Worm (Caenorhabditis elegans) whole organism, young adult: Measurements from ENCODE around the gene F55A4.3.
A peak's percentile ranks its signal among the peaks of the same experiment; 100 is the strongest.

Source experiments
- B0336.3 ChIP-seq: fragments of 200-800 bp; sonication (Bioruptor generic); IDR thresholded peaks from 2 replicates; pipeline ENCODE4 v1.3.6; 2022; ENCODE audit warnings: missing genetic modification characterization, missing compliant biosample characterization
- C06A6.2 ChIP-seq: fragments of 200-800 bp; sonication (Bioruptor generic); conservative IDR thresholded peaks from 2 replicates; pipeline ENCODE4 v1.3.6; 2022; ENCODE audit warnings: missing genetic modification characterization, missing compliant biosample characterization
- D2030.7 ChIP-seq: fragments of 200-800 bp; sonication (Bioruptor generic); IDR thresholded peaks from 2 replicates; pipeline ENCODE4 v1.3.6; 2022; ENCODE audit warnings: missing genetic modification reagents, missing genetic modification characterization, missing compliant biosample characterization
- F33H1.4 ChIP-seq: fragments of 200-800 bp; sonication (Bioruptor generic); IDR thresholded peaks from 2 replicates; pipeline ENCODE4 v1.3.6; 2022; ENCODE audit warnings: missing genetic modification reagents, missing genetic modification characterization, missing compliant biosample characterization
- F37B4.10 ChIP-seq: fragments of 200-800 bp; sonication (Bioruptor generic); IDR thresholded peaks from 2 replicates; pipeline ENCODE4 v1.3.6; 2022; ENCODE audit warnings: missing genetic modification characterization, missing compliant biosample characterization
- F49E8.2 ChIP-seq: sonication (generic microtip); optimal IDR thresholded peaks from 3 replicates; lab custom pipeline; 2017; ENCODE audit warnings: missing genetic modification characterization, mild to moderate bottlenecking, missing compliant biosample characterization, antibody characterized with exemption, moderate library complexity; ENCODE audit not compliant: insufficient read depth
- F55B11.4 ChIP-seq: sonication (generic microtip); optimal IDR thresholded peaks from 2 replicates; lab custom pipeline; 2016; ENCODE audit warnings: missing compliant biosample characterization, missing genetic modification characterization, borderline replicate concordance; ENCODE audit not compliant: insufficient read depth
- F57C9.4 ChIP-seq: sonication (generic microtip); optimal IDR thresholded peaks from 2 replicates; lab custom pipeline; 2017; ENCODE audit warnings: mild to moderate bottlenecking, missing genetic modification characterization, missing compliant biosample characterization
- K11D2.4 ChIP-seq: fragments of 200-800 bp; sonication (Bioruptor generic); IDR thresholded peaks from 2 replicates; pipeline ENCODE4 v1.3.6; 2022; ENCODE audit warnings: missing genetic modification reagents, missing genetic modification characterization, missing compliant biosample characterization
- K12H6.12 ChIP-seq: fragments of 200-800 bp; sonication (Bioruptor generic); optimal IDR thresholded peaks from 2 replicates; lab custom pipeline; 2018; ENCODE audit warnings: mild to moderate bottlenecking, missing genetic modification characterization, missing compliant biosample characterization
- Y56A3A.18 ChIP-seq: fragments of 200-800 bp; sonication (Bioruptor generic); IDR thresholded peaks from 2 replicates; pipeline ENCODE4 v1.3.6; 2022; ENCODE audit warnings: missing genetic modification reagents, missing genetic modification characterization, missing compliant biosample characterization
- Y67H2A.10 ChIP-seq: fragments of 200-800 bp; sonication (Bioruptor generic); conservative IDR thresholded peaks from 2 replicates; pipeline ENCODE4 v1.3.6; 2022; ENCODE audit warnings: missing genetic modification reagents, missing genetic modification characterization, missing compliant biosample characterization
- Y95B8A.8 ChIP-seq: fragments of 200-800 bp; sonication (Bioruptor generic); IDR thresholded peaks from 2 replicates; pipeline ENCODE4 v1.3.6; 2022; ENCODE audit warnings: missing genetic modification reagents, missing genetic modification characterization, missing compliant biosample characterization
- attf-6 ChIP-seq: fragments of 200-800 bp; sonication (Bioruptor generic); IDR thresholded peaks from 2 replicates; pipeline ENCODE4 v1.3.6; 2022; ENCODE audit warnings: missing genetic modification reagents, missing genetic modification characterization, missing compliant biosample characterization
- bed-1 ChIP-seq: fragments of 200-800 bp; sonication (Bioruptor generic); IDR thresholded peaks from 2 replicates; pipeline ENCODE4 v1.3.6; 2022; ENCODE audit warnings: missing genetic modification reagents, missing genetic modification characterization, missing compliant biosample characterization
- bed-2 ChIP-seq: fragments of 200-800 bp; sonication (Bioruptor generic); IDR thresholded peaks from 2 replicates; pipeline ENCODE4 v1.3.6; 2022; ENCODE audit warnings: missing genetic modification reagents, missing genetic modification characterization, missing compliant biosample characterization
- ceh-40 ChIP-seq: fragments of 200-800 bp; sonication (Bioruptor generic); IDR thresholded peaks from 2 replicates; pipeline ENCODE4 v1.3.6; 2022; ENCODE audit warnings: missing genetic modification characterization, missing compliant biosample characterization
- ceh-91 ChIP-seq: fragments of 200-800 bp; sonication (Bioruptor generic); IDR thresholded peaks from 2 replicates; pipeline ENCODE4 v1.3.6; 2022; ENCODE audit warnings: missing genetic modification reagents, missing genetic modification characterization, missing compliant biosample characterization
- egl-18 ChIP-seq: fragments of 200-800 bp; sonication (Bioruptor generic); IDR thresholded peaks from 2 replicates; pipeline ENCODE4 v1.3.6; 2022; ENCODE audit warnings: missing genetic modification reagents, missing genetic modification characterization, missing compliant biosample characterization
- egrh-3 ChIP-seq: fragments of 200-800 bp; sonication (Bioruptor generic); IDR thresholded peaks from 2 replicates; pipeline ENCODE4 v1.3.6; 2022; ENCODE audit warnings: missing genetic modification reagents, missing genetic modification characterization, missing compliant biosample characterization
- fkh-3 ChIP-seq: sonication (generic microtip); optimal IDR thresholded peaks from 2 replicates; lab custom pipeline; 2016; ENCODE audit warnings: mild to moderate bottlenecking, missing genetic modification characterization, missing compliant biosample characterization
- hlh-12 ChIP-seq: sonication (generic microtip); optimal IDR thresholded peaks from 2 replicates; lab custom pipeline; 2016; ENCODE audit warnings: missing genetic modification characterization, missing compliant biosample characterization
- lag-1 ChIP-seq: fragments of 200-800 bp; sonication (Bioruptor generic); IDR thresholded peaks from 2 replicates; pipeline ENCODE4 v1.3.6; 2022; ENCODE audit warnings: missing genetic modification reagents, missing genetic modification characterization, missing compliant biosample characterization
- let-526 ChIP-seq: fragments of 200-800 bp; sonication (Bioruptor generic); IDR thresholded peaks from 2 replicates; pipeline ENCODE4 v1.3.6; 2022; ENCODE audit warnings: missing genetic modification reagents, missing genetic modification characterization, missing compliant biosample characterization
- let-607 ChIP-seq, 2 experiments: fragments of 200-800 bp in 1 of 2; sonication (Bioruptor generic) in 1 of 2; sonication (generic microtip) in 1 of 2; optimal IDR thresholded peaks; 2 replicates each; lab custom pipeline; 2016 to 2018; ENCODE audit warnings: mild to moderate bottlenecking in 2 of 2, missing compliant biosample characterization in 2 of 2, missing genetic modification characterization in 2 of 2, moderate library complexity in 2 of 2, missing genotype in 1 of 2
- lin-40 ChIP-seq: sonication (generic microtip); optimal IDR thresholded peaks from 2 replicates; lab custom pipeline; 2016; ENCODE audit warnings: missing genetic modification characterization, mild to moderate bottlenecking, missing compliant biosample characterization, missing genotype, missing genetic modification reagents
- lir-1 ChIP-seq: fragments of 200-800 bp; sonication (Bioruptor generic); conservative IDR thresholded peaks from 2 replicates; pipeline ENCODE4 v1.3.6; 2022; ENCODE audit warnings: missing genetic modification reagents, missing genetic modification characterization, missing compliant biosample characterization
- lsl-1 ChIP-seq: fragments of 200-800 bp; sonication (Bioruptor generic); optimal IDR thresholded peaks from 2 replicates; lab custom pipeline; 2018; ENCODE audit warnings: mild to moderate bottlenecking, missing genetic modification characterization, moderate library complexity, missing compliant biosample characterization
- madf-3 ChIP-seq: fragments of 200-800 bp; sonication (Bioruptor generic); IDR thresholded peaks from 2 replicates; pipeline ENCODE4 v1.3.6; 2022; ENCODE audit warnings: missing genetic modification reagents, missing genetic modification characterization, missing compliant biosample characterization
- madf-8 ChIP-seq: fragments of 200-800 bp; sonication (Bioruptor generic); conservative IDR thresholded peaks from 2 replicates; pipeline ENCODE4 v1.3.6; 2022; ENCODE audit warnings: missing genetic modification reagents, missing genetic modification characterization, missing compliant biosample characterization
- mcd-1 ChIP-seq: fragments of 200-800 bp; sonication (Bioruptor generic); IDR thresholded peaks from 2 replicates; pipeline ENCODE4 v1.3.6; 2022; ENCODE audit warnings: missing genetic modification reagents, missing genetic modification characterization, missing compliant biosample characterization
- mel-28 ChIP-seq: sonication (generic microtip); optimal IDR thresholded peaks from 2 replicates; lab custom pipeline; 2016; ENCODE audit warnings: borderline replicate concordance, mild to moderate bottlenecking, missing genetic modification characterization, missing compliant biosample characterization
- mes-4 ChIP-seq: sonication (generic microtip); optimal IDR thresholded peaks from 2 replicates; lab custom pipeline; 2016; ENCODE audit warnings: missing genotype, missing genetic modification characterization, missing compliant biosample characterization
- nhr-27 ChIP-seq: fragments of 200-800 bp; sonication (Bioruptor generic); optimal IDR thresholded peaks from 2 replicates; lab custom pipeline; 2018; ENCODE audit warnings: mild to moderate bottlenecking, missing genetic modification characterization, moderate library complexity, missing compliant biosample characterization
- nhr-90 ChIP-seq: sonication (generic microtip); optimal IDR thresholded peaks from 2 replicates; lab custom pipeline; 2016; ENCODE audit warnings: missing genotype, mild to moderate bottlenecking, missing genetic modification characterization, missing compliant biosample characterization
- rec-8 ChIP-seq, 2 experiments: sonication (generic microtip); optimal IDR thresholded peaks; 2 replicates each; lab custom pipeline; 2016; ENCODE audit warnings: mild to moderate bottlenecking in 2 of 2, missing genetic modification characterization in 2 of 2, missing genetic modification reagents in 2 of 2, missing genotype in 2 of 2, missing biosample characterization in 1 of 2, missing compliant biosample characterization in 1 of 2, moderate library complexity in 1 of 2
- repo-1 ChIP-seq: sonication (generic microtip); optimal IDR thresholded peaks from 2 replicates; lab custom pipeline; 2017; ENCODE audit warnings: mild to moderate bottlenecking, missing genetic modification characterization, missing compliant biosample characterization
- sdz-38 ChIP-seq: sonication (generic microtip); optimal IDR thresholded peaks from 2 replicates; lab custom pipeline; 2016; ENCODE audit warnings: missing genotype, missing genetic modification characterization, missing compliant biosample characterization
- sea-2 ChIP-seq: fragments of 200-800 bp; sonication (Bioruptor generic); IDR thresholded peaks from 2 replicates; pipeline ENCODE4 v1.3.6; 2022; ENCODE audit warnings: missing genetic modification characterization, missing compliant biosample characterization
- snpc-1.3 ChIP-seq: sonication (generic microtip); optimal IDR thresholded peaks from 2 replicates; lab custom pipeline; 2017; ENCODE audit warnings: missing genetic modification characterization, mild to moderate bottlenecking, missing compliant biosample characterization, antibody characterized with exemption, moderate library complexity, missing genotype, missing genetic modification reagents; ENCODE audit not compliant: insufficient read depth
- snpc-4 ChIP-seq, 5 experiments: fragments of 150-350 bp in 1 of 5; sonication (generic microtip) in 4 of 5; optimal IDR thresholded peaks; 2 replicates each; lab custom pipeline; 2014 to 2018; ENCODE audit warnings: missing genetic modification characterization in 5 of 5, missing biosample characterization in 3 of 5, antibody characterized with exemption in 2 of 5, mild to moderate bottlenecking in 2 of 5, missing compliant biosample characterization in 2 of 5, missing genotype in 2 of 5, moderate library complexity in 2 of 5, missing genetic modification reagents in 1 of 5
- tlf-1 ChIP-seq: fragments of 200-800 bp; sonication (Bioruptor generic); optimal IDR thresholded peaks from 2 replicates; lab custom pipeline; 2018; ENCODE audit warnings: mild to moderate bottlenecking, missing genetic modification characterization, missing compliant biosample characterization
- unc-62 ChIP-seq: fragments of 150-350 bp; optimal IDR thresholded peaks from 2 replicates; lab custom pipeline; 2014; ENCODE audit warnings: missing biosample characterization, missing genetic modification reagents, missing genetic modification characterization
- ztf-26 ChIP-seq: sonication (generic microtip); optimal IDR thresholded peaks from 2 replicates; lab custom pipeline; 2017; ENCODE audit warnings: missing genetic modification characterization, missing compliant biosample characterization
- ztf-6 ChIP-seq: fragments of 200-800 bp; sonication (Bioruptor generic); IDR thresholded peaks from 2 replicates; pipeline ENCODE4 v1.3.6; 2022; ENCODE audit warnings: missing genetic modification reagents, missing genetic modification characterization, missing compliant biosample characterization

Gene F55A4.3

ce11 chrX:1010627-1011452 lies 14.1 kb downstream of the F55A4.3 start (continued):
- TF ChIP-seq Y56A3A.18 (GFP tag; lab: Robert Waterston, UW) (0 out of 2 replicates have a peak, but pooled peaks have one; percentile 20), lsl-1 (GFP tag; lab: Kevin White, UChicago) (no peak), K12H6.12 (tag; lab: Kevin White, UChicago) (peak; percentile 13), C06A6.2 (GFP tag; lab: Robert Waterston, UW) (no peak), egl-18 (GFP tag; lab: Robert Waterston, UW) (no peak), Y67H2A.10 (GFP tag; lab: Robert Waterston, UW) (0 out of 2 replicates have a peak, but pooled peaks have one; percentile 9), B0336.3 (GFP tag; lab: Robert Waterston, UW) (peak; percentile 63), repo-1 (tag; lab: Kevin White, UChicago) (peak; percentile 45), bed-1 (GFP tag; lab: Robert Waterston, UW) (no peak), nhr-27 (tag; lab: Kevin White, UChicago) (peak; percentile 50), let-607 (tag; optimal IDR thresholded peaks at IDR 0.05; lab: Kevin White, UChicago) (peak in 1 of 2 experiments; percentile 60), ceh-91 (GFP tag; lab: Robert Waterston, UW) (no peak), egrh-3 (no peak), hlh-12 (tag; lab: Kevin White, UChicago) (no peak), snpc-4 (GFP tag; optimal IDR thresholded peaks at IDR 0.05; lab: Kevin White, UChicago) (no peak), snpc-4 (tag; optimal IDR thresholded peaks at IDR 0.05; lab: Kevin White, UChicago) (no peak), snpc-1.3 (tag; lab: Kevin White, UChicago) (no peak), let-526 (GFP tag; lab: Robert Waterston, UW) (peak; percentile 55; the same call in 1 of the 2 replicates), Y95B8A.8 (GFP tag; lab: Robert Waterston, UW) (0 out of 2 replicates have a peak, but pooled peaks have one; percentile 44), tlf-1 (GFP tag; lab: Kevin White, UChicago) (peak; percentile 51), mes-4 (tag; lab: Kevin White, UChicago) (no peak), ztf-6 (no peak), F37B4.10 (0 out of 2 replicates have a peak, but pooled peaks have one; percentile 34), K11D2.4 (peak; percentile 59; the same call in 1 of the 2 replicates), unc-62 (GFP tag; lab: Kevin White, UChicago) (no peak), nhr-90 (tag; lab: Kevin White, UChicago) (peak; percentile 27), sdz-38 (no peak), F49E8.2 (tag; lab: Kevin White, UChicago) (no peak), lir-1 (peak; percentile 28; the same call in 1 of the 2 replicates), F33H1.4 (GFP tag; lab: Robert Waterston, UW) (no peak), madf-8 (GFP tag; lab: Robert Waterston, UW) (no peak), sea-2 (GFP tag; lab: Robert Waterston, UW) (no peak), F57C9.4 (tag; lab: Kevin White, UChicago) (peak; percentile 29), F55B11.4 (tag; lab: Kevin White, UChicago) (no peak), ceh-40 (no peak), ztf-26 (tag; lab: Kevin White, UChicago) (peak; percentile 64), fkh-3 (tag; lab: Kevin White, UChicago) (no peak), rec-8 (tag; optimal IDR thresholded peaks at IDR 0.05; lab: Kevin White, UChicago) (peak in 1 of 2 experiments; percentile 15), bed-2 (no peak), attf-6 (no peak), mcd-1 (GFP tag; lab: Robert Waterston, UW) (peak; percentile 52; the same call in 1 of the 2 replicates), lag-1 (GFP tag; lab: Robert Waterston, UW) (no peak), mel-28 (no peak), lin-40 (tag; lab: Kevin White, UChicago) (peak; percentile 55), madf-3 (GFP tag; lab: Robert Waterston, UW) (peak; percentile 34; the same call in 1 of the 2 replicates), D2030.7 (no peak)
